Worm (Caenorhabditis elegans): ENCODE results near the gene F43H9.3.

F43H9.3 gene

ce11 chrV:8018919-8019318 is 5.8 kb downstream of the F43H9.3 start:
- TF ChIP-seq him-1 (tag; optimal IDR thresholded peaks at IDR 0.05) (no peak), W03F9.2 (tag; optimal IDR thresholded peaks at IDR 0.05) (no peak), dao-5 (tag; optimal IDR thresholded peaks at IDR 0.05) (no peak)

ce11 chrV:8017924-8018323 is 6.8 kb downstream of the F43H9.3 start:
- no peak for TF ChIP-seq W03F9.2 (tag; optimal IDR thresholded peaks at IDR 0.05)
- TF ChIP-seq him-1 (tag; optimal IDR thresholded peaks at IDR 0.05) = no peak
- no peak for TF ChIP-seq dao-5 (tag; optimal IDR thresholded peaks at IDR 0.05)

- TF ChIP-seq dao-5 (tag; optimal IDR thresholded peaks at IDR 0.05) (no peak), him-1 (tag; optimal IDR thresholded peaks at IDR 0.05) (no peak), W03F9.2 (tag; optimal IDR thresholded peaks at IDR 0.05) (no peak)
Measured at ce11 chrV:8016928-8017327, 7.8 kb downstream of the F43H9.3 start, which contains the start of gene sptl-2. Gene sptl-2, plus strand, starts transcription at chrV:8017207.

- peak; percentile 25 for TF ChIP-seq W03F9.2 (tag; optimal IDR thresholded peaks at IDR 0.05)
- no peak for TF ChIP-seq dao-5 (tag; optimal IDR thresholded peaks at IDR 0.05)
- no peak for TF ChIP-seq him-1 (tag; optimal IDR thresholded peaks at IDR 0.05)
Measured at ce11 chrV:8013901-8014388, 10.8 kb downstream of the F43H9.3 start, which contains the start of gene Y97E10AR.6. Gene Y97E10AR.6, minus strand, starts transcription at chrV:8013951.

ce11 chrV:8012032-8012431 is 12.7 kb downstream of the F43H9.3 start, which contains the start of gene rpb-9:
Gene rpb-9, minus strand, starts transcription at chrV:8012345.
- TF ChIP-seq dao-5 (tag; optimal IDR thresholded peaks at IDR 0.05) = no peak
- no peak for TF ChIP-seq him-1 (tag; optimal IDR thresholded peaks at IDR 0.05)
- TF ChIP-seq W03F9.2 (tag; optimal IDR thresholded peaks at IDR 0.05) = no peak

ce11 chrV:8010846-8011245 is 13.9 kb downstream of the F43H9.3 start, which contains the start of gene lmtr-2:
Gene lmtr-2, minus strand, starts transcription at chrV:8011106.
- TF ChIP-seq him-1 (tag; optimal IDR thresholded peaks at IDR 0.05) (no peak), W03F9.2 (tag; optimal IDR thresholded peaks at IDR 0.05) (no peak), dao-5 (tag; optimal IDR thresholded peaks at IDR 0.05) (no peak)

ce11 chrV:8010103-8010502 is 14.6 kb downstream of the F43H9.3 start, which contains the start of gene Y97E10AR.4:
Gene Y97E10AR.4, minus strand, starts transcription at chrV:8010233.
- TF ChIP-seq W03F9.2 (tag; optimal IDR thresholded peaks at IDR 0.05) (no peak), dao-5 (tag; optimal IDR thresholded peaks at IDR 0.05) (no peak), him-1 (tag; optimal IDR thresholded peaks at IDR 0.05) (no peak)

- TF ChIP-seq dao-5 (tag; optimal IDR thresholded peaks at IDR 0.05) = no peak
- TF ChIP-seq W03F9.2 (tag; optimal IDR thresholded peaks at IDR 0.05) = no peak
Measured at ce11 chrV:8007460-8008292, 17.1 kb downstream of the F43H9.3 start, which contains the start of gene Y97E10AR.3. Gene Y97E10AR.3, minus strand, starts transcription at chrV:8007510.

ce11 chrV:8005000-8005399 is 19.7 kb downstream of the F43H9.3 start, which contains the start of gene Y97E10AR.8:
Gene Y97E10AR.8, plus strand, starts transcription at chrV:8005300.
- TF ChIP-seq him-1 (tag; optimal IDR thresholded peaks at IDR 0.05) (no peak), dao-5 (tag; optimal IDR thresholded peaks at IDR 0.05) (no peak), W03F9.2 (tag; optimal IDR thresholded peaks at IDR 0.05) (no peak)

- TF ChIP-seq W03F9.2 (tag; optimal IDR thresholded peaks at IDR 0.05) (peak; percentile 74), him-1 (tag; optimal IDR thresholded peaks at IDR 0.05) (peak; percentile 90), dao-5 (tag; optimal IDR thresholded peaks at IDR 0.05) (no peak)
Measured at ce11 chrV:8000929-8001513, 23.7 kb downstream of the F43H9.3 start, which contains the start of gene Y97E10AR.1. Gene Y97E10AR.1, plus strand, starts transcription at chrV:8001463.

- TF ChIP-seq him-1 (tag; optimal IDR thresholded peaks at IDR 0.05) = no peak
- no peak for TF ChIP-seq dao-5 (tag; optimal IDR thresholded peaks at IDR 0.05)
- no peak for TF ChIP-seq W03F9.2 (tag; optimal IDR thresholded peaks at IDR 0.05)
Measured at ce11 chrV:7995878-7996277, 28.9 kb downstream of the F43H9.3 start, which contains the start of gene Y97E10AR.2. Gene Y97E10AR.2, plus strand, starts transcription at chrV:7996178.

ce11 chrV:7995165-7995564 is 29.6 kb downstream of the F43H9.3 start:
- TF ChIP-seq W03F9.2 (tag; optimal IDR thresholded peaks at IDR 0.05) (no peak), him-1 (tag; optimal IDR thresholded peaks at IDR 0.05) (no peak), dao-5 (tag; optimal IDR thresholded peaks at IDR 0.05) (no peak)

ce11 chrV:7994570-7994969 is 30.2 kb downstream of the F43H9.3 start, which contains the start of gene ceh-76:
Gene ceh-76, minus strand, starts transcription at chrV:7994670.
- TF ChIP-seq him-1 (tag; optimal IDR thresholded peaks at IDR 0.05) (no peak), W03F9.2 (tag; optimal IDR thresholded peaks at IDR 0.05) (no peak), dao-5 (tag; optimal IDR thresholded peaks at IDR 0.05) (no peak)

- no peak for TF ChIP-seq W03F9.2 (tag; optimal IDR thresholded peaks at IDR 0.05)
- TF ChIP-seq him-1 (tag; optimal IDR thresholded peaks at IDR 0.05) = no peak
- no peak for TF ChIP-seq dao-5 (tag; optimal IDR thresholded peaks at IDR 0.05)
Measured at ce11 chrV:7985860-7986259, 38.9 kb downstream of the F43H9.3 start, which contains the start of gene Y97E10AL.1. Gene Y97E10AL.1, plus strand, starts transcription at chrV:7986160.

Data from whole organism, L4/young adult.